Worm (Caenorhabditis elegans) whole organism, young adult: ENCODE data around the gene ttr-51.

Experiments used
- B0035.1 ChIP-seq: sonication (generic microtip); optimal IDR thresholded peaks from 2 replicates; lab custom pipeline; 2016; ENCODE audit warnings: missing genetic modification characterization, mild to moderate bottlenecking, missing compliant biosample characterization, missing genotype, missing genetic modification reagents
- F22D6.2 ChIP-seq: sonication (generic microtip); optimal IDR thresholded peaks from 2 replicates; lab custom pipeline; 2016; ENCODE audit warnings: mild to moderate bottlenecking, missing genetic modification characterization, missing compliant biosample characterization
- F52B5.7 ChIP-seq: sonication (generic microtip); optimal IDR thresholded peaks from 2 replicates; lab custom pipeline; 2016; ENCODE audit warnings: mild to moderate bottlenecking, missing genetic modification characterization, missing compliant biosample characterization
- T07F8.4 ChIP-seq: sonication (generic microtip); optimal IDR thresholded peaks from 2 replicates; lab custom pipeline; 2016; ENCODE audit warnings: mild to moderate bottlenecking, missing genetic modification characterization, moderate library complexity, missing compliant biosample characterization
- T26A5.8 ChIP-seq: sonication (generic microtip); optimal IDR thresholded peaks from 2 replicates; lab custom pipeline; 2016; ENCODE audit warnings: missing genetic modification characterization, missing compliant biosample characterization
- Y53F4B.3 ChIP-seq: fragments of 200-800 bp; sonication (Bioruptor generic); IDR thresholded peaks from 2 replicates; pipeline ENCODE4 v1.3.6; 2022; ENCODE audit warnings: missing genetic modification reagents, missing genetic modification characterization, missing compliant biosample characterization
- Y79H2A.3 ChIP-seq: fragments of 200-800 bp; sonication (Bioruptor generic); conservative IDR thresholded peaks from 2 replicates; pipeline ENCODE4 v1.3.6; 2022; ENCODE audit warnings: missing genetic modification reagents, missing genetic modification characterization, missing compliant biosample characterization
- ZK185.1 ChIP-seq: sonication (generic microtip); optimal IDR thresholded peaks from 2 replicates; lab custom pipeline; 2016; ENCODE audit warnings: mild to moderate bottlenecking, missing genetic modification characterization, missing compliant biosample characterization; ENCODE audit not compliant: poor library complexity, severe bottlenecking
- akir-1 ChIP-seq: fragments of 200-800 bp; sonication (Bioruptor generic); optimal IDR thresholded peaks from 2 replicates; lab custom pipeline; 2018; ENCODE audit warnings: mild to moderate bottlenecking, missing genetic modification characterization, moderate library complexity, missing compliant biosample characterization
- attf-3 ChIP-seq: fragments of 200-800 bp; sonication (Bioruptor generic); conservative IDR thresholded peaks from 2 replicates; pipeline ENCODE4 v1.3.6; 2022; ENCODE audit warnings: missing genetic modification reagents, missing genetic modification characterization, missing compliant biosample characterization
- attf-5 ChIP-seq: fragments of 200-800 bp; sonication (Bioruptor generic); optimal IDR thresholded peaks from 2 replicates; lab custom pipeline; 2018; ENCODE audit warnings: mild to moderate bottlenecking, missing genetic modification characterization, missing compliant biosample characterization
- bed-1 ChIP-seq: fragments of 200-800 bp; sonication (Bioruptor generic); IDR thresholded peaks from 2 replicates; pipeline ENCODE4 v1.3.6; 2022; ENCODE audit warnings: missing genetic modification reagents, missing genetic modification characterization, missing compliant biosample characterization
- cebp-2 ChIP-seq: fragments of 200-800 bp; sonication (Bioruptor generic); IDR thresholded peaks from 2 replicates; pipeline ENCODE4 v1.3.6; 2022; ENCODE audit warnings: missing genetic modification characterization, missing compliant biosample characterization
- ceh-58 ChIP-seq: fragments of 200-800 bp; sonication (Bioruptor generic); IDR thresholded peaks from 2 replicates; pipeline ENCODE4 v1.3.6; 2022; ENCODE audit warnings: missing genetic modification characterization, missing compliant biosample characterization
- ceh-91 ChIP-seq: fragments of 200-800 bp; sonication (Bioruptor generic); IDR thresholded peaks from 2 replicates; pipeline ENCODE4 v1.3.6; 2022; ENCODE audit warnings: missing genetic modification reagents, missing genetic modification characterization, missing compliant biosample characterization
- dpff-1 ChIP-seq: sonication (generic microtip); optimal IDR thresholded peaks from 2 replicates; lab custom pipeline; 2017; ENCODE audit warnings: mild to moderate bottlenecking, missing genetic modification characterization, missing compliant biosample characterization
- egrh-3 ChIP-seq: fragments of 200-800 bp; sonication (Bioruptor generic); IDR thresholded peaks from 2 replicates; pipeline ENCODE4 v1.3.6; 2022; ENCODE audit warnings: missing genetic modification reagents, missing genetic modification characterization, missing compliant biosample characterization
- gei-17 ChIP-seq: fragments of 200-800 bp; sonication (Bioruptor generic); optimal IDR thresholded peaks from 2 replicates; lab custom pipeline; 2018; ENCODE audit warnings: mild to moderate bottlenecking, missing genetic modification characterization, missing compliant biosample characterization
- hlh-12 ChIP-seq: sonication (generic microtip); optimal IDR thresholded peaks from 2 replicates; lab custom pipeline; 2016; ENCODE audit warnings: missing genetic modification characterization, missing compliant biosample characterization
- hlh-26 ChIP-seq: fragments of 200-800 bp; sonication (Bioruptor generic); conservative IDR thresholded peaks from 2 replicates; pipeline ENCODE4 v1.3.6; 2022; ENCODE audit warnings: missing genetic modification reagents, missing genetic modification characterization, missing compliant biosample characterization
- hrde-1 ChIP-seq: sonication (generic microtip); optimal IDR thresholded peaks from 2 replicates; lab custom pipeline; 2016; ENCODE audit warnings: missing genetic modification characterization, mild to moderate bottlenecking, missing compliant biosample characterization, moderate library complexity, missing genotype, missing genetic modification reagents, borderline replicate concordance
- lin-26 ChIP-seq: fragments of 200-800 bp; sonication (Bioruptor generic); IDR thresholded peaks from 2 replicates; pipeline ENCODE4 v1.3.6; 2022; ENCODE audit warnings: missing genetic modification reagents, missing genetic modification characterization, missing compliant biosample characterization
- lin-35 ChIP-seq, 3 experiments: fragments of 150-350 bp in 2 of 3; sonication (generic microtip) in 1 of 3; optimal IDR thresholded peaks; 2 replicates each; lab custom pipeline; 2014 to 2018; ENCODE audit warnings: missing biosample characterization in 3 of 3, missing genetic modification characterization in 3 of 3, missing genetic modification reagents in 3 of 3
- lin-54 ChIP-seq: fragments of 200-800 bp; sonication (Bioruptor generic); optimal IDR thresholded peaks from 2 replicates; lab custom pipeline; 2018; ENCODE audit warnings: mild to moderate bottlenecking, missing genetic modification characterization, missing compliant biosample characterization
- lir-1 ChIP-seq: fragments of 200-800 bp; sonication (Bioruptor generic); conservative IDR thresholded peaks from 2 replicates; pipeline ENCODE4 v1.3.6; 2022; ENCODE audit warnings: missing genetic modification reagents, missing genetic modification characterization, missing compliant biosample characterization
- madf-3 ChIP-seq: fragments of 200-800 bp; sonication (Bioruptor generic); IDR thresholded peaks from 2 replicates; pipeline ENCODE4 v1.3.6; 2022; ENCODE audit warnings: missing genetic modification reagents, missing genetic modification characterization, missing compliant biosample characterization
- madf-6 ChIP-seq: fragments of 200-800 bp; sonication (Bioruptor generic); IDR thresholded peaks from 2 replicates; pipeline ENCODE4 v1.3.6; 2022; ENCODE audit warnings: missing genetic modification reagents, missing genetic modification characterization, missing compliant biosample characterization
- mcd-1 ChIP-seq: fragments of 200-800 bp; sonication (Bioruptor generic); IDR thresholded peaks from 2 replicates; pipeline ENCODE4 v1.3.6; 2022; ENCODE audit warnings: missing genetic modification reagents, missing genetic modification characterization, missing compliant biosample characterization
- mel-28 ChIP-seq: sonication (generic microtip); optimal IDR thresholded peaks from 2 replicates; lab custom pipeline; 2016; ENCODE audit warnings: borderline replicate concordance, mild to moderate bottlenecking, missing genetic modification characterization, missing compliant biosample characterization
- nfya-1 ChIP-seq: sonication (generic microtip); optimal IDR thresholded peaks from 2 replicates; lab custom pipeline; 2017; ENCODE audit warnings: antibody characterized with exemption, missing compliant biosample characterization, missing genetic modification characterization, borderline replicate concordance; ENCODE audit not compliant: insufficient read depth
- nfya-2 ChIP-seq: fragments of 200-800 bp; sonication (Bioruptor generic); IDR thresholded peaks from 2 replicates; pipeline ENCODE4 v1.3.6; 2022; ENCODE audit warnings: missing genetic modification reagents, missing genetic modification characterization, missing compliant biosample characterization
- nhr-120 ChIP-seq: fragments of 200-800 bp; sonication (Bioruptor generic); IDR thresholded peaks from 2 replicates; pipeline ENCODE4 v1.3.6; 2022; ENCODE audit warnings: missing genetic modification characterization, missing compliant biosample characterization
- nhr-27 ChIP-seq: fragments of 200-800 bp; sonication (Bioruptor generic); optimal IDR thresholded peaks from 2 replicates; lab custom pipeline; 2018; ENCODE audit warnings: mild to moderate bottlenecking, missing genetic modification characterization, moderate library complexity, missing compliant biosample characterization
- pbrm-1 ChIP-seq: fragments of 200-800 bp; sonication (Bioruptor generic); IDR thresholded peaks from 2 replicates; pipeline ENCODE4 v1.3.6; 2022; ENCODE audit warnings: missing genetic modification reagents, missing genetic modification characterization, missing compliant biosample characterization
- tbp1 ChIP-seq: fragments of 200-800 bp; sonication (Bioruptor generic); optimal IDR thresholded peaks from 2 replicates; lab custom pipeline; 2018; ENCODE audit warnings: mild to moderate bottlenecking, missing genetic modification characterization, missing compliant biosample characterization
- tbx-9 ChIP-seq: sonication (generic microtip); optimal IDR thresholded peaks from 2 replicates; lab custom pipeline; 2016; ENCODE audit warnings: borderline replicate concordance, missing genetic modification characterization, inconsistent platforms, missing compliant biosample characterization
- unc-130 ChIP-seq: sonication (generic microtip); optimal IDR thresholded peaks from 2 replicates; lab custom pipeline; 2016; ENCODE audit warnings: missing genetic modification reagents, missing genetic modification characterization, missing compliant biosample characterization
- unc-62 ChIP-seq: fragments of 150-350 bp; optimal IDR thresholded peaks from 2 replicates; lab custom pipeline; 2014; ENCODE audit warnings: missing biosample characterization, missing genetic modification reagents, missing genetic modification characterization
- xnd-1 ChIP-seq: sonication (generic microtip); optimal IDR thresholded peaks from 2 replicates; lab custom pipeline; 2016; ENCODE audit warnings: missing genotype, missing genetic modification reagents, missing genetic modification characterization, missing compliant biosample characterization
- ztf-22 ChIP-seq: fragments of 200-800 bp; sonication (Bioruptor generic); optimal IDR thresholded peaks from 2 replicates; lab custom pipeline; 2018; ENCODE audit warnings: mild to moderate bottlenecking, missing genetic modification characterization, moderate library complexity, missing compliant biosample characterization
- ztf-26 ChIP-seq: sonication (generic microtip); optimal IDR thresholded peaks from 2 replicates; lab custom pipeline; 2017; ENCODE audit warnings: missing genetic modification characterization, missing compliant biosample characterization
- ztf-28 ChIP-seq: fragments of 200-800 bp; sonication (Bioruptor generic); IDR thresholded peaks from 2 replicates; pipeline ENCODE4 v1.3.6; 2022; ENCODE audit warnings: missing genetic modification reagents, missing genetic modification characterization, missing compliant biosample characterization

Gene ttr-51

ce11 chrIV:13244024-13244423 lies 8.1 kb downstream of the ttr-51 start, which contains the start of gene cox-11:
cox-11 (plus strand) TSS chrIV:13244324.
- no peak for TF ChIP-seq nhr-120
- TF ChIP-seq dpff-1 (tag; lab: Kevin White, UChicago), result no peak
- no peak for TF ChIP-seq Y79H2A.3 (GFP tag; lab: Robert Waterston, UW)

- no peak for TF ChIP-seq tbx-9
- TF ChIP-seq ceh-58 (GFP tag; lab: Robert Waterston, UW), result no peak
- no peak for TF ChIP-seq ztf-26
- TF ChIP-seq nhr-120, result no peak
- TF ChIP-seq nhr-27 (tag; lab: Kevin White, UChicago), result no peak
Observed at ce11 chrIV:13243375-13243774, 8.7 kb downstream of the ttr-51 start, which contains the start of gene JC8.4. JC8.4 (plus strand) TSS chrIV:13243675.

ce11 chrIV:13241340-13241739 lies 10.8 kb downstream of the ttr-51 start:
- no peak for TF ChIP-seq nfya-2 (GFP tag; lab: Robert Waterston, UW)
- no peak for TF ChIP-seq akir-1 (GFP tag; lab: Kevin White, UChicago)
- TF ChIP-seq ZK185.1, result no peak
- TF ChIP-seq pbrm-1, result no peak
- TF ChIP-seq F22D6.2 (tag; lab: Kevin White, UChicago), result no peak
- no peak for TF ChIP-seq unc-130 (GFP tag; lab: Kevin White, UChicago)
- no peak for TF ChIP-seq lir-1
- TF ChIP-seq tbp1, result no peak
- no peak for TF ChIP-seq lin-26 (GFP tag; lab: Robert Waterston, UW)
- no peak for TF ChIP-seq nfya-1 (tag; lab: Kevin White, UChicago)
- no peak for TF ChIP-seq F52B5.7 (tag; lab: Kevin White, UChicago)
- no peak for TF ChIP-seq madf-6 (GFP tag; lab: Robert Waterston, UW)
- TF ChIP-seq cebp-2, result no peak
- TF ChIP-seq ceh-91 (GFP tag; lab: Robert Waterston, UW), result no peak
- no peak for TF ChIP-seq gei-17

- no peak for TF ChIP-seq mel-28 (tag; lab: Kevin White, UChicago)
- TF ChIP-seq T26A5.8 (tag; lab: Kevin White, UChicago), result no peak
- TF ChIP-seq hlh-26, result no peak
- no peak for TF ChIP-seq unc-62 (GFP tag; lab: Kevin White, UChicago)
- no peak for TF ChIP-seq ztf-22 (GFP tag; lab: Kevin White, UChicago)
- TF ChIP-seq bed-1 (GFP tag; lab: Robert Waterston, UW), result no peak
Observed at ce11 chrIV:13240842-13241143, 11.3 kb downstream of the ttr-51 start, which contains the start of gene lin-54. lin-54 (plus strand) TSS chrIV:13241044.

- peak; percentile 75 for TF ChIP-seq xnd-1 (tag; lab: Kevin White, UChicago)
- TF ChIP-seq attf-5 (GFP tag; lab: Kevin White, UChicago), result peak; percentile 100
- peak; percentile 100 for TF ChIP-seq lin-54 (GFP tag; lab: Kevin White, UChicago)
- peak; percentile 54; the same call in 1 of the 2 replicates for TF ChIP-seq egrh-3 (GFP tag; lab: Robert Waterston, UW)
- peak; percentile 100 for TF ChIP-seq mcd-1 (GFP tag; lab: Robert Waterston, UW)
- TF ChIP-seq madf-3 (GFP tag; lab: Robert Waterston, UW), result peak; percentile 96
- TF ChIP-seq lin-35 (GFP tag; optimal IDR thresholded peaks at IDR 0.05; lab: Kevin White, UChicago), result peak; percentile 73 to 99 (median 85)
- peak; percentile 92 for TF ChIP-seq hrde-1 (tag; lab: Kevin White, UChicago)
- TF ChIP-seq ztf-28 (GFP tag; lab: Robert Waterston, UW), result peak; percentile 80; the same call in 1 of the 2 replicates
- TF ChIP-seq B0035.1 (tag; lab: Kevin White, UChicago), result peak; percentile 84
- no peak for TF ChIP-seq nfya-2 (GFP tag; lab: Robert Waterston, UW)
- TF ChIP-seq hlh-12 (tag; lab: Kevin White, UChicago), result no peak
- peak; percentile 44 for TF ChIP-seq T07F8.4
- TF ChIP-seq nhr-27 (tag; lab: Kevin White, UChicago), result peak; percentile 7
- TF ChIP-seq unc-62 (GFP tag; lab: Kevin White, UChicago), result peak; percentile 88
- 0 out of 2 replicates have a peak, but pooled peaks have one; percentile 23 for TF ChIP-seq Y53F4B.3
- peak; percentile 86 for TF ChIP-seq attf-3
Observed at ce11 chrIV:13240078-13240841, 11.9 kb downstream of the ttr-51 start, which contains the start of gene rpl-12. rpl-12 (minus strand) TSS chrIV:13240651.
